Fruit fly (Drosophila melanogaster) whole organism: ENCODE measurements around the gene GILT3.
A peak's percentile ranks its signal among the peaks of the same experiment; 100 is the strongest.

ENCODE experiments used
- CG8478 ChIP-seq: fragments of >200 bp; optimal IDR thresholded peaks from 2 replicates; lab custom pipeline; 2018; ENCODE audit warnings: inconsistent platforms
- Dll ChIP-seq: fragments of >200 bp; optimal IDR thresholded peaks from 2 replicates; lab custom pipeline; 2017
- EcR ChIP-seq, 2 experiments: fragments of >200 bp; optimal IDR thresholded peaks; 2 replicates each; lab custom pipeline; 2017; ENCODE audit warnings: missing biosample characterization in 2 of 2, missing genetic modification characterization in 2 of 2, missing genetic modification reagents in 2 of 2
- pan ChIP-seq: fragments of >200 bp; optimal IDR thresholded peaks from 2 replicates; lab custom pipeline; 2017
- psq ChIP-seq: fragments of >200 bp; optimal IDR thresholded peaks from 2 replicates; lab custom pipeline; 2017
- usp ChIP-seq: fragments of >200 bp; optimal IDR thresholded peaks from 2 replicates; lab custom pipeline; 2017; ENCODE audit warnings: missing biosample characterization, missing genetic modification characterization, mixed read lengths

The GILT3 gene

DNA sequence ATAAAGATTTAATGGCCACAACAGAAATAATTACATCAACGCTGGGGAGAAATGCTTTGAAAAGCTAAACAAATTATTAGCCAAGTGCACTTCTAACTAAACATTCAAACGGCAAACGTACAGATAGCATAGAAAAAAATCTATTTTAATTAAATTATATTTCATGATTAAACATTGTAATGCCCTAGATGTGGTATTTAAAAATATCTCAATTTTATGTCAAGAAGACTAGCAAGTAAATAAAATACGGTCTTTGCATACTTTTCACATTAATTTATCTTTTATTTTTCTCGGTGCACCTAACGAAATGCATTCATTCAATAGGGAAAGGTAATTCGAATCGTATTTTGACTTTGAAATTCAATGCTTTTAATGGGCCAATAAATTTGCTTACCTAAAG, 17.6 kb upstream of the GILT3 start:
- TF ChIP-seq usp (GFP tag; lab: Kevin White, UChicago) (no peak), CG8478 (lab: Kevin White, UChicago) (no peak), EcR (GFP tag; optimal IDR thresholded peaks at IDR 0.05; lab: Kevin White, UChicago) (no peak), pan (lab: Kevin White, UChicago) (no peak), psq (no peak)

- TF ChIP-seq pan (lab: Kevin White, UChicago) (no peak), EcR (GFP tag; optimal IDR thresholded peaks at IDR 0.05; lab: Kevin White, UChicago) (no peak), CG8478 (lab: Kevin White, UChicago) (no peak), usp (GFP tag; lab: Kevin White, UChicago) (no peak), Dll (lab: Kevin White, UChicago) (no peak), psq (no peak)
These were observed 14.4 kb upstream of the GILT3 start for dm6 chr3R:23662782-23663181.

- no peak for TF ChIP-seq Dll (lab: Kevin White, UChicago)
- no peak for TF ChIP-seq CG8478 (lab: Kevin White, UChicago)
- TF ChIP-seq usp (GFP tag; lab: Kevin White, UChicago): no peak
These were observed 12.7 kb upstream of the GILT3 start for dm6 chr3R:23664437-23664836.

DNA sequence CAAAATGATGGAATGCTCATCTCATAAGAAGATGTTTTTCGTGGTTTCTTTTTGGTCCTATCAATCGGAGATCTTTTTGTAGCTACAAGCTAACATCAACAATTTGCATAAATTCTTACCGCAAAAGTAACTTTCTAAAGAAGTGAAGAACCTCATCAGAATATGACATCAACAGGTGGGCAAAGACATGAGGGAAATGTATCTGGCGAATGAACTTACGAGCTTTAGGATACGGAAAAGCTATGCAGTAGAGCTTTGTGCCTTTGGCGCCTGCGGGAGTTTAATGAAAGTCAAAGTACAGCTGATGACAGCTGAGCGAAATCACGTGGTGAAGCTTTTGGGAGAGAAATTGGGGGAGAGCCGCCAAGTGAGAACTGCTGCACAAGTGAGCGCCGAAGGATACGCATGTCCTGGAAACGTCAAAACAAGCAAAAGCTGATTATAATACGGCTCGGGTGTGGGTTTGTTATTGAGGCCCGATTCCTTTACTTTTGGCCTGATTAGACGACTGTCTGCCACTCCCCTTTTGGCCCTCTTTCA, 10.4 kb upstream of the GILT3 start:
- TF ChIP-seq Dll (lab: Kevin White, UChicago) (no peak), usp (GFP tag; lab: Kevin White, UChicago) (no peak), CG8478 (lab: Kevin White, UChicago) (no peak), psq (no peak), pan (lab: Kevin White, UChicago) (no peak), EcR (GFP tag; optimal IDR thresholded peaks at IDR 0.05; lab: Kevin White, UChicago) (no peak)

dm6 chr3R:23667451-23667850, 9.7 kb upstream of the GILT3 start:
- TF ChIP-seq pan (lab: Kevin White, UChicago): no peak
- TF ChIP-seq EcR (GFP tag; optimal IDR thresholded peaks at IDR 0.05; lab: Kevin White, UChicago): no peak
- TF ChIP-seq usp (GFP tag; lab: Kevin White, UChicago): no peak
- no peak for TF ChIP-seq CG8478 (lab: Kevin White, UChicago)
- TF ChIP-seq Dll (lab: Kevin White, UChicago): no peak
- no peak for TF ChIP-seq psq

dm6 chr3R:23668583-23668982, 8.6 kb upstream of the GILT3 start:
- TF ChIP-seq EcR (GFP tag; optimal IDR thresholded peaks at IDR 0.05; lab: Kevin White, UChicago) (no peak), psq (no peak)

dm6 chr3R:23669401-23670216, 7.5 kb upstream of the GILT3 start, which contains the start of gene CG31145:
CG31145 (minus strand) TSS chr3R:23669659.
- TF ChIP-seq pan (lab: Kevin White, UChicago) (peak; percentile 23), usp (GFP tag; lab: Kevin White, UChicago) (no peak), EcR (GFP tag; optimal IDR thresholded peaks at IDR 0.05; lab: Kevin White, UChicago) (no peak), psq (no peak), CG8478 (lab: Kevin White, UChicago) (no peak), Dll (lab: Kevin White, UChicago) (peak; percentile 68)

- no peak for TF ChIP-seq usp (GFP tag; lab: Kevin White, UChicago)
- TF ChIP-seq pan (lab: Kevin White, UChicago): no peak
- TF ChIP-seq Dll (lab: Kevin White, UChicago): no peak
- no peak for TF ChIP-seq EcR (GFP tag; optimal IDR thresholded peaks at IDR 0.05; lab: Kevin White, UChicago)
- TF ChIP-seq psq: no peak
- TF ChIP-seq CG8478 (lab: Kevin White, UChicago): no peak
These were observed 4.1 kb upstream of the GILT3 start for dm6 chr3R:23673084-23673483.

- TF ChIP-seq pan (lab: Kevin White, UChicago) (no peak), EcR (GFP tag; optimal IDR thresholded peaks at IDR 0.05; lab: Kevin White, UChicago) (no peak), usp (GFP tag; lab: Kevin White, UChicago) (no peak), psq (no peak), CG8478 (lab: Kevin White, UChicago) (no peak), Dll (lab: Kevin White, UChicago) (no peak)
These were observed 2.8 kb upstream of the GILT3 start for dm6 chr3R:23674369-23674768.

DNA sequence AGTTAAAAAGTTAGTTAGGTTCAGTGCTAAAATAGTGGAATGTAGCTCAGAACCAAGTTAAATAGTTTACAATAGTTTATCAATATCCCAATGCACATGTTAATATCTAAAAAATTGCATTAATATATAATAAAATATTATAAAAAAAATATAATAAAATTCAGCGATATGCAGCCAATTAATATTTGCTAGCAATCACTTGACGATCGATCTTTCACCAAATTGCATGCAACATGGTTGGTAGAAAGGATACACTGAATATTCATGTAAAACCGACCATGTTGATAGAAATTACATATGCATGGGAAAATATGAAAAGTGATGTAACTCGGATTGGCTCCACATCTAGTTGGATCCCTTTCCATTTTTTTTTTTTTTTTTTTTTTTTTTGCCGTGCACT, 1.5 kb upstream of the GILT3 start:
- TF ChIP-seq EcR (GFP tag; optimal IDR thresholded peaks at IDR 0.05; lab: Kevin White, UChicago): no peak
- TF ChIP-seq psq: no peak
- no peak for TF ChIP-seq CG8478 (lab: Kevin White, UChicago)
- no peak for TF ChIP-seq pan (lab: Kevin White, UChicago)
- no peak for TF ChIP-seq usp (GFP tag; lab: Kevin White, UChicago)
- no peak for TF ChIP-seq Dll (lab: Kevin White, UChicago)

dm6 chr3R:23678349-23679193, 1.4 kb downstream of the GILT3 start, which contains the start of gene GILT2:
GILT2 (plus strand) TSS chr3R:23678895.
- TF ChIP-seq EcR (GFP tag; optimal IDR thresholded peaks at IDR 0.05; lab: Kevin White, UChicago): no peak
- TF ChIP-seq psq: no peak
- no peak for TF ChIP-seq usp (GFP tag; lab: Kevin White, UChicago)
- no peak for TF ChIP-seq pan (lab: Kevin White, UChicago)
- TF ChIP-seq Dll (lab: Kevin White, UChicago): no peak
- TF ChIP-seq CG8478 (lab: Kevin White, UChicago): no peak
